Worm (Caenorhabditis elegans) whole organism, L4 larva: ENCODE measurements around the gene emc-3.

Experiments
- D1046.2 ChIP-seq: fragments of 200-800 bp; sonication (Bioruptor generic); IDR thresholded peaks from 2 replicates; pipeline ENCODE4 v1.3.6; 2022; ENCODE audit warnings: missing genetic modification characterization, missing compliant biosample characterization
- T26A8.4 ChIP-seq: fragments of 200-800 bp; sonication (Bioruptor generic); IDR thresholded peaks from 2 replicates; pipeline ENCODE4 v1.3.6; 2022; ENCODE audit warnings: missing genetic modification characterization, missing compliant biosample characterization
- Y105C5A.15 ChIP-seq: fragments of 200-800 bp; sonication (Bioruptor generic); IDR thresholded peaks from 2 replicates; pipeline ENCODE4 v1.3.6; 2022; ENCODE audit warnings: missing genetic modification characterization, missing compliant biosample characterization
- aha-1 ChIP-seq: fragments of 150-350 bp; peaks from one replicate; lab custom pipeline; 2014; ENCODE audit warnings: missing biosample characterization, missing genetic modification characterization
- aly-2 ChIP-seq: sonication (generic microtip); optimal IDR thresholded peaks from 2 replicates; lab custom pipeline; 2018; ENCODE audit warnings: missing biosample characterization, missing genetic modification characterization
- ceh-28 ChIP-seq: fragments of 150-350 bp; optimal IDR thresholded peaks from 2 replicates; lab custom pipeline; 2014; ENCODE audit warnings: missing biosample characterization, missing genetic modification reagents, missing genetic modification characterization
- ceh-82 ChIP-seq: sonication (generic microtip); optimal IDR thresholded peaks from 2 replicates; lab custom pipeline; 2017; ENCODE audit warnings: missing biosample characterization, missing genetic modification characterization
- ctbp-1 ChIP-seq: fragments of 200-800 bp; sonication (Bioruptor generic); IDR thresholded peaks from 2 replicates; pipeline ENCODE4 v1.3.6; 2022; ENCODE audit warnings: missing genetic modification reagents, missing genetic modification characterization, missing compliant biosample characterization
- daf-12 ChIP-seq: fragments of 150-350 bp; optimal IDR thresholded peaks from 2 replicates; lab custom pipeline; 2014; ENCODE audit warnings: missing biosample characterization, missing genetic modification reagents, missing genetic modification characterization
- daf-16 ChIP-seq, 3 experiments: sonication (generic microtip); optimal IDR thresholded peaks; 2 replicates each; lab custom pipeline; 2016 to 2017; ENCODE audit warnings: missing genetic modification characterization in 3 of 3, missing genetic modification reagents in 3 of 3, mild to moderate bottlenecking in 2 of 3, missing compliant biosample characterization in 2 of 3, missing biosample characterization in 1 of 3, moderate library complexity in 1 of 3
- daf-19 ChIP-seq: fragments of 200-800 bp; sonication (Bioruptor generic); conservative IDR thresholded peaks from 2 replicates; pipeline ENCODE4 v1.3.6; 2022; ENCODE audit warnings: missing genetic modification characterization, missing compliant biosample characterization
- daf-8 ChIP-seq: fragments of 200-800 bp; sonication (Bioruptor generic); IDR thresholded peaks from 2 replicates; pipeline ENCODE4 v1.3.6; 2022; ENCODE audit warnings: missing genetic modification characterization, missing compliant biosample characterization
- dmd-8 ChIP-seq: fragments of 200-800 bp; sonication (Bioruptor generic); IDR thresholded peaks from 2 replicates; pipeline ENCODE4 v1.3.6; 2022; ENCODE audit warnings: missing genetic modification characterization, missing compliant biosample characterization
- dpl-1 ChIP-seq: fragments of 150-350 bp; optimal IDR thresholded peaks from 2 replicates; lab custom pipeline; 2014; ENCODE audit warnings: missing biosample characterization, missing genetic modification reagents, missing genetic modification characterization
- duxl-1 ChIP-seq: sonication (generic microtip); optimal IDR thresholded peaks from 2 replicates; lab custom pipeline; 2016; ENCODE audit warnings: mild to moderate bottlenecking, missing genetic modification characterization, moderate library complexity, missing compliant biosample characterization; ENCODE audit not compliant: poor library complexity
- dve-1 ChIP-seq: sonication (generic microtip); optimal IDR thresholded peaks from 2 replicates; lab custom pipeline; 2017; ENCODE audit warnings: antibody characterized with exemption, mild to moderate bottlenecking, missing genetic modification characterization, missing compliant biosample characterization; ENCODE audit not compliant: insufficient read depth
- egl-43 ChIP-seq: fragments of 200-800 bp; sonication (Bioruptor generic); IDR thresholded peaks from 2 replicates; pipeline ENCODE4 v1.3.6; 2022; ENCODE audit warnings: missing genetic modification reagents, missing genetic modification characterization, missing compliant biosample characterization
- fos-1 ChIP-seq: fragments of 150-350 bp; optimal IDR thresholded peaks from 2 replicates; lab custom pipeline; 2014; ENCODE audit warnings: missing biosample characterization, missing genetic modification characterization
- gei-8 ChIP-seq: fragments of 200-800 bp; sonication (Bioruptor generic); optimal IDR thresholded peaks from 2 replicates; lab custom pipeline; 2018; ENCODE audit warnings: mild to moderate bottlenecking, missing genetic modification characterization, missing compliant biosample characterization
- hif-1 ChIP-seq, 2 experiments: sonication (generic microtip); optimal IDR thresholded peaks; 2 replicates each; lab custom pipeline; 2016 to 2017; ENCODE audit warnings: missing compliant biosample characterization in 2 of 2, missing genetic modification characterization in 2 of 2, missing genetic modification reagents in 2 of 2, missing genotype in 2 of 2, mild to moderate bottlenecking in 1 of 2
- hlh-30 ChIP-seq: sonication (generic microtip); optimal IDR thresholded peaks from 2 replicates; lab custom pipeline; 2017; ENCODE audit warnings: antibody characterized with exemption, mild to moderate bottlenecking, missing genetic modification characterization, missing compliant biosample characterization; ENCODE audit not compliant: insufficient read depth
- jun-1 ChIP-seq: fragments of 150-350 bp; optimal IDR thresholded peaks from 2 replicates; lab custom pipeline; 2014; ENCODE audit warnings: missing biosample characterization, missing genetic modification reagents, missing genetic modification characterization
- lim-7 ChIP-seq: fragments of 200-800 bp; sonication (Bioruptor generic); IDR thresholded peaks from 2 replicates; pipeline ENCODE4 v1.3.6; 2022; ENCODE audit warnings: missing genetic modification characterization, missing compliant biosample characterization
- lin-1 ChIP-seq: fragments of 200-800 bp; sonication (Bioruptor generic); IDR thresholded peaks from 2 replicates; pipeline ENCODE4 v1.3.6; 2022; ENCODE audit warnings: missing genetic modification reagents, missing genetic modification characterization, missing compliant biosample characterization
- lin-13 ChIP-seq: fragments of 150-350 bp; optimal IDR thresholded peaks from 2 replicates; lab custom pipeline; 2014; ENCODE audit warnings: missing biosample characterization, missing genetic modification reagents, missing genetic modification characterization
- lin-38 ChIP-seq: fragments of 200-800 bp; sonication (Bioruptor generic); IDR thresholded peaks from 2 replicates; pipeline ENCODE4 v1.3.6; 2022; ENCODE audit warnings: missing genetic modification reagents, missing genetic modification characterization, missing compliant biosample characterization
- lin-39 ChIP-seq: fragments of 150-350 bp; optimal IDR thresholded peaks from 2 replicates; lab custom pipeline; 2014; ENCODE audit warnings: missing biosample characterization, missing genetic modification reagents, missing genetic modification characterization
- lsy-2 ChIP-seq, 2 experiments: fragments of 150-350 bp in 1 of 2; sonication (generic microtip) in 1 of 2; optimal IDR thresholded peaks; 2 replicates each; lab custom pipeline; 2014 to 2017; ENCODE audit warnings: missing biosample characterization in 2 of 2, missing genetic modification characterization in 2 of 2
- madf-9 ChIP-seq: fragments of 200-800 bp; sonication (Bioruptor generic); conservative IDR thresholded peaks from 2 replicates; pipeline ENCODE4 v1.3.6; 2022; ENCODE audit warnings: missing genetic modification reagents, missing genetic modification characterization, missing compliant biosample characterization
- mdl-1 ChIP-seq, 2 experiments: fragments of 150-350 bp in 1 of 2; sonication (generic microtip) in 1 of 2; optimal IDR thresholded peaks; 2 replicates each; lab custom pipeline; 2014 to 2017; ENCODE audit warnings: missing biosample characterization in 2 of 2, missing genetic modification characterization in 2 of 2
- mep-1 ChIP-seq: fragments of 150-350 bp; sonication (generic microtip); optimal IDR thresholded peaks from 3 replicates; lab custom pipeline; 2014; ENCODE audit warnings: missing biosample characterization, missing genetic modification characterization
- mxl-2 ChIP-seq: fragments of 200-800 bp; sonication (Bioruptor generic); conservative IDR thresholded peaks from 2 replicates; pipeline ENCODE4 v1.3.6; 2022; ENCODE audit warnings: missing genetic modification reagents, missing genetic modification characterization, missing compliant biosample characterization
- mxl-3 ChIP-seq: fragments of 200-800 bp; sonication (Bioruptor generic); optimal IDR thresholded peaks from 2 replicates; lab custom pipeline; 2018; ENCODE audit warnings: mild to moderate bottlenecking, missing genetic modification characterization, missing compliant biosample characterization
- nhr-111 ChIP-seq: fragments of 200-800 bp; sonication (Bioruptor generic); optimal IDR thresholded peaks from 2 replicates; lab custom pipeline; 2018; ENCODE audit warnings: mild to moderate bottlenecking, missing genetic modification characterization, missing compliant biosample characterization
- nhr-41 ChIP-seq: fragments of 200-800 bp; sonication (Bioruptor generic); IDR thresholded peaks from 2 replicates; pipeline ENCODE4 v1.3.6; 2022; ENCODE audit warnings: missing genetic modification reagents, missing genetic modification characterization, missing compliant biosample characterization
- nhr-42 ChIP-seq: fragments of 200-800 bp; sonication (Bioruptor generic); IDR thresholded peaks from 2 replicates; pipeline ENCODE4 v1.3.6; 2022; ENCODE audit warnings: missing genetic modification characterization, missing compliant biosample characterization
- pqm-1 ChIP-seq: sonication (generic microtip); optimal IDR thresholded peaks from 2 replicates; lab custom pipeline; 2017; ENCODE audit warnings: missing biosample characterization, missing genetic modification characterization
- sdz-12 ChIP-seq: fragments of 200-800 bp; sonication (Bioruptor generic); optimal IDR thresholded peaks from 2 replicates; lab custom pipeline; 2018; ENCODE audit warnings: mild to moderate bottlenecking, missing genetic modification characterization, missing compliant biosample characterization
- set-16 ChIP-seq: fragments of 200-800 bp; sonication (Bioruptor generic); IDR thresholded peaks from 2 replicates; pipeline ENCODE4 v1.3.6; 2022; ENCODE audit warnings: missing genetic modification reagents, missing genetic modification characterization, missing compliant biosample characterization
- snpc-1.2 ChIP-seq: fragments of 200-800 bp; sonication (Bioruptor generic); IDR thresholded peaks from 2 replicates; pipeline ENCODE4 v1.3.6; 2022; ENCODE audit warnings: missing genetic modification reagents, missing genetic modification characterization, missing compliant biosample characterization
- tra-1 ChIP-seq: fragments of 200-800 bp; sonication (Bioruptor generic); IDR thresholded peaks from 2 replicates; pipeline ENCODE4 v1.3.6; 2022; ENCODE audit warnings: missing genetic modification reagents, missing genetic modification characterization, missing compliant biosample characterization
- unc-62 ChIP-seq, 3 experiments: fragments of 150-350 bp in 1 of 3; sonication (generic microtip); optimal IDR thresholded peaks in 2 of 3; peaks in 1 of 3; 1 replicate in 1 of 3; 2 replicates in 2 of 3; lab custom pipeline; 2014 to 2017; ENCODE audit warnings: missing biosample characterization in 3 of 3, missing genetic modification characterization in 3 of 3, missing genetic modification reagents in 3 of 3, missing genotype in 1 of 3
- vab-7 ChIP-seq: fragments of 200-800 bp; sonication (Bioruptor generic); IDR thresholded peaks from 2 replicates; pipeline ENCODE4 v1.3.6; 2022; ENCODE audit warnings: missing genetic modification reagents, missing genetic modification characterization, missing compliant biosample characterization
- ztf-11 ChIP-seq: fragments of 150-350 bp; optimal IDR thresholded peaks from 2 replicates; lab custom pipeline; 2014; ENCODE audit warnings: missing biosample characterization, missing genetic modification characterization

The emc-3 gene

ce11 chrIV:13393246-13393716, 11.6 kb upstream of the emc-3 start (continued):
- TF ChIP-seq dpl-1 (GFP tag; lab: Kevin White, UChicago): no peak
- TF ChIP-seq dve-1: peak; percentile 52
- peak in 1 of 2 experiments; percentile 62 for TF ChIP-seq hif-1 (tag; optimal IDR thresholded peaks at IDR 0.05; lab: Kevin White, UChicago)
- no peak for TF ChIP-seq daf-19

- TF ChIP-seq lin-13: no peak
- TF ChIP-seq egl-43 (GFP tag; lab: Robert Waterston, UW): 0 out of 2 replicates have a peak, but pooled peaks have one; percentile 44
- peak; percentile 13 for TF ChIP-seq nhr-111
- peak; percentile 26; the same call in 1 of the 2 replicates for TF ChIP-seq set-16 (GFP tag; lab: Robert Waterston, UW)
- TF ChIP-seq D1046.2: no peak
- TF ChIP-seq Y105C5A.15 (GFP tag; lab: Robert Waterston, UW): no peak
- TF ChIP-seq T26A8.4 (GFP tag; lab: Robert Waterston, UW): peak; percentile 46
- TF ChIP-seq hlh-30: no peak
- TF ChIP-seq mxl-2 (GFP tag; lab: Robert Waterston, UW): no peak; the same call in 1 of the 2 replicates
- no peak for TF ChIP-seq madf-9 (GFP tag; lab: Robert Waterston, UW)
- no peak for TF ChIP-seq mxl-3 (GFP tag; lab: Kevin White, UChicago)
- 0 out of 2 replicates have a peak, but pooled peaks have one; percentile 33 for TF ChIP-seq nhr-42 (GFP tag; lab: Robert Waterston, UW)
- TF ChIP-seq vab-7 (GFP tag; lab: Robert Waterston, UW): no peak
- no peak for TF ChIP-seq ctbp-1 (GFP tag; lab: Robert Waterston, UW)
- TF ChIP-seq mdl-1 (tag; optimal IDR thresholded peaks at IDR 0.05; lab: Kevin White, UChicago): no peak
- no peak for TF ChIP-seq lin-39 (tag; lab: Kevin White, UChicago)
- no peak for TF ChIP-seq lin-38 (GFP tag; lab: Robert Waterston, UW)
- TF ChIP-seq aha-1 (tag; lab: Kevin White, UChicago): peak; percentile 25
- 0 out of 2 replicates have a peak, but pooled peaks have one; percentile 35 for TF ChIP-seq lim-7 (GFP tag; lab: Robert Waterston, UW)
- TF ChIP-seq nhr-41 (GFP tag; lab: Robert Waterston, UW): no peak
- peak; percentile 68 for TF ChIP-seq sdz-12 (GFP tag; lab: Kevin White, UChicago)
Observed at ce11 chrIV:13392230-13392629, 10.5 kb upstream of the emc-3 start.

ce11 chrIV:13390770-13391169, 9.0 kb upstream of the emc-3 start:
- TF ChIP-seq ztf-11 (tag; lab: Kevin White, UChicago) (no peak), aha-1 (tag; lab: Kevin White, UChicago) (peak; percentile 84), unc-62 (GFP tag; optimal IDR thresholded peaks at IDR 0.05 in 1 of 2; lab: Kevin White, UChicago) (peak in 1 of 2 experiments; percentile 91), unc-62 (tag; optimal IDR thresholded peaks at IDR 0.05; lab: Kevin White, UChicago) (no peak), ctbp-1 (GFP tag; lab: Robert Waterston, UW) (0 out of 2 replicates have a peak, but pooled peaks have one; percentile 12), aly-2 (tag; lab: Kevin White, UChicago) (no peak), gei-8 (GFP tag; lab: Kevin White, UChicago) (peak; percentile 35), ceh-82 (tag; lab: Kevin White, UChicago) (no peak), lsy-2 (tag; optimal IDR thresholded peaks at IDR 0.05; lab: Kevin White, UChicago) (no peak), jun-1 (tag; lab: Kevin White, UChicago) (no peak)

- peak; percentile 43 for TF ChIP-seq nhr-111
- no peak for TF ChIP-seq daf-16 (GFP tag; optimal IDR thresholded peaks at IDR 0.05; lab: Kevin White, UChicago)
- TF ChIP-seq daf-16 (tag; optimal IDR thresholded peaks at IDR 0.05; lab: Kevin White, UChicago): no peak
- no peak for TF ChIP-seq mep-1
- no peak for TF ChIP-seq ceh-28 (tag; lab: Kevin White, UChicago)
- TF ChIP-seq ztf-11 (tag; lab: Kevin White, UChicago): no peak
- TF ChIP-seq daf-8: no peak
- no peak for TF ChIP-seq fos-1 (tag; lab: Kevin White, UChicago)
- TF ChIP-seq snpc-1.2 (GFP tag; lab: Robert Waterston, UW): 0 out of 2 replicates have a peak, but pooled peaks have one; percentile 11
- TF ChIP-seq tra-1 (GFP tag; lab: Robert Waterston, UW): 0 out of 2 replicates have a peak, but pooled peaks have one; percentile 26
- TF ChIP-seq duxl-1 (tag; lab: Kevin White, UChicago): peak; percentile 34
- peak; percentile 33; the same call in 1 of the 2 replicates for TF ChIP-seq nhr-42 (GFP tag; lab: Robert Waterston, UW)
- TF ChIP-seq pqm-1: no peak
- TF ChIP-seq daf-19: no peak
- no peak for TF ChIP-seq sdz-12 (GFP tag; lab: Kevin White, UChicago)
- 0 out of 2 replicates have a peak, but pooled peaks have one; percentile 49 for TF ChIP-seq dmd-8
- TF ChIP-seq egl-43 (GFP tag; lab: Robert Waterston, UW): peak; percentile 67
- TF ChIP-seq daf-12: no peak
- peak; percentile 38; the same call in 1 of the 2 replicates for TF ChIP-seq lin-1 (GFP tag; lab: Robert Waterston, UW)
Observed at ce11 chrIV:13389237-13389636, 7.5 kb upstream of the emc-3 start.
